Worm (Caenorhabditis elegans) whole organism, late embryonic: ENCODE results near the gene B0238.9.

Experiments
- K02D7.2 ChIP-seq: sonication (generic microtip); optimal IDR thresholded peaks from 2 replicates; lab custom pipeline; 2017; ENCODE audit warnings: mild to moderate bottlenecking, missing genetic modification characterization, missing compliant biosample characterization
- T23F11.4 ChIP-seq: fragments of 200-800 bp; sonication (Bioruptor generic); optimal IDR thresholded peaks from 2 replicates; lab custom pipeline; 2018; ENCODE audit warnings: mild to moderate bottlenecking, missing genetic modification characterization, missing compliant biosample characterization
- Y22D7AL.16 ChIP-seq: sonication (generic microtip); optimal IDR thresholded peaks from 2 replicates; lab custom pipeline; 2016; ENCODE audit warnings: missing genetic modification characterization, missing compliant biosample characterization
- ceh-14 ChIP-seq: sonication (generic microtip); optimal IDR thresholded peaks from 2 replicates; lab custom pipeline; 2016; ENCODE audit warnings: missing genotype, missing genetic modification characterization, missing compliant biosample characterization
- ceh-45 ChIP-seq: fragments of 200-800 bp; sonication (Bioruptor generic); IDR thresholded peaks from 2 replicates; pipeline ENCODE4 v1.3.6; 2022; ENCODE audit warnings: missing genetic modification reagents, missing genetic modification characterization, missing compliant biosample characterization
- fkh-6 ChIP-seq: sonication (generic microtip); optimal IDR thresholded peaks from 2 replicates; lab custom pipeline; 2016; ENCODE audit warnings: missing genetic modification characterization, missing compliant biosample characterization
- lim-6 ChIP-seq: sonication (generic microtip); optimal IDR thresholded peaks from 2 replicates; lab custom pipeline; 2016; ENCODE audit warnings: missing genetic modification characterization, missing compliant biosample characterization
- nhr-232 ChIP-seq: sonication (generic microtip); optimal IDR thresholded peaks from 2 replicates; lab custom pipeline; 2016; ENCODE audit warnings: missing genetic modification characterization, missing compliant biosample characterization
- odd-2 ChIP-seq: sonication (generic microtip); optimal IDR thresholded peaks from 2 replicates; lab custom pipeline; 2017; ENCODE audit warnings: antibody characterized with exemption, mild to moderate bottlenecking, missing genetic modification characterization, missing compliant biosample characterization
- pha-4 ChIP-seq: fragments of 150-350 bp; optimal IDR thresholded peaks from 2 replicates; lab custom pipeline; 2018; ENCODE audit warnings: missing biosample characterization, missing genetic modification reagents, missing genetic modification characterization
- unc-55 ChIP-seq: sonication (generic microtip); optimal IDR thresholded peaks from 2 replicates; lab custom pipeline; 2017; ENCODE audit warnings: missing biosample characterization, missing genetic modification reagents, missing genetic modification characterization

DNA sequence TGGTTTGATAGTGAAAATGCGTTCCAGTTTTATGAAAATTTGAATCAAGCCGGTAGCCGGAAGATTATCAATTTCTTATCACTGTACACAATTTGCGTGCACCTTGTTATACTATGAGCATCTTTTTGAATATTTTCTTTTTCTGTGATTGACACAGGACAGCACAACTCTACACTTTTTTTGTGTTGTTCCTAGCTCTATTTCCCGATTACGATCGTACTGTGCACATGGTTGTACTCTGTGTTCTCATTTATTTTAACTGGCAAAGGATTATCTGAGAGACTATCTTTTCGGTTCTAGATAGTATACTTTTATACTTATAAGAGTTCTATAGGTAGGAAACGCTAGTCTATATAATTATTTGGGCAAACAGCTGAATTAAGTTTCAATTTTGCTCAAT is 5.9 kb downstream of the B0238.9 start:
- TF ChIP-seq odd-2 (tag; lab: Kevin White, UChicago) = no peak
- TF ChIP-seq ceh-14 (tag; lab: Kevin White, UChicago) = no peak
- no peak for TF ChIP-seq T23F11.4 (GFP tag; lab: Kevin White, UChicago)
- TF ChIP-seq pha-4 = no peak
- TF ChIP-seq Y22D7AL.16 (tag; lab: Kevin White, UChicago) = no peak
- no peak for TF ChIP-seq nhr-232
- no peak for TF ChIP-seq lim-6 (tag; lab: Kevin White, UChicago)
- TF ChIP-seq ceh-45 (GFP tag; lab: Robert Waterston, UW) = no peak
- no peak for TF ChIP-seq unc-55 (GFP tag; lab: Kevin White, UChicago)
- TF ChIP-seq fkh-6 = no peak
- TF ChIP-seq K02D7.2 = no peak
